Worm (Caenorhabditis elegans) whole organism, L3 larva: ENCODE measurements around the gene fbxa-64.

Experiments used
- R02D3.7 ChIP-seq: fragments of 150-350 bp; optimal IDR thresholded peaks from 2 replicates; lab custom pipeline; 2014; ENCODE audit warnings: missing biosample characterization, missing genetic modification characterization
- ZK546.5 ChIP-seq: sonication (generic microtip); optimal IDR thresholded peaks from 2 replicates; lab custom pipeline; 2017; ENCODE audit warnings: missing biosample characterization, missing genetic modification characterization
- aly-2 ChIP-seq: fragments of 150-350 bp; optimal IDR thresholded peaks from 2 replicates; lab custom pipeline; 2014; ENCODE audit warnings: missing biosample characterization, missing genetic modification characterization
- ama-1 ChIP-seq: fragments of 150-350 bp; optimal IDR thresholded peaks from 2 replicates; lab custom pipeline; 2018
- ceh-16 ChIP-seq: sonication (generic microtip); optimal IDR thresholded peaks from 2 replicates; lab custom pipeline; 2017; ENCODE audit warnings: missing biosample characterization, missing genetic modification characterization
- ceh-82 ChIP-seq: fragments of 150-350 bp; optimal IDR thresholded peaks from 2 replicates; lab custom pipeline; 2014; ENCODE audit warnings: missing biosample characterization, missing genetic modification characterization
- ceh-9 ChIP-seq: sonication (generic microtip); optimal IDR thresholded peaks from 2 replicates; lab custom pipeline; 2018; ENCODE audit warnings: missing biosample characterization, missing genetic modification characterization
- daf-12 ChIP-seq: fragments of 150-350 bp; optimal IDR thresholded peaks from 2 replicates; lab custom pipeline; 2014; ENCODE audit warnings: missing biosample characterization, missing genetic modification reagents, missing genetic modification characterization
- egl-27 ChIP-seq: sonication (generic microtip); optimal IDR thresholded peaks from 4 replicates; lab custom pipeline; 2017; ENCODE audit warnings: missing biosample characterization, missing genetic modification reagents, missing genetic modification characterization
- egl-5 ChIP-seq: fragments of 150-350 bp; optimal IDR thresholded peaks from 2 replicates; lab custom pipeline; 2017; ENCODE audit warnings: missing biosample characterization, missing genetic modification reagents, missing genetic modification characterization, inconsistent platforms
- elt-3 ChIP-seq, 3 experiments: fragments of 150-350 bp in 1 of 3; sonication (generic microtip) in 2 of 3; optimal IDR thresholded peaks; 2 replicates in 2 of 3; 4 replicates in 1 of 3; lab custom pipeline; 2014 to 2017; ENCODE audit warnings: missing biosample characterization in 3 of 3, missing genetic modification characterization in 3 of 3
- eor-1 ChIP-seq, 2 experiments: fragments of 150-350 bp; optimal IDR thresholded peaks; 2 replicates each; lab custom pipeline; 2014 to 2018; ENCODE audit warnings: missing biosample characterization in 2 of 2, missing genetic modification characterization in 2 of 2
- fkh-10 ChIP-seq: sonication (generic microtip); optimal IDR thresholded peaks from 2 replicates; lab custom pipeline; 2017; ENCODE audit warnings: missing biosample characterization, missing genetic modification reagents, missing genetic modification characterization
- fkh-2 ChIP-seq: fragments of 150-350 bp; optimal IDR thresholded peaks from 2 replicates; lab custom pipeline; 2014; ENCODE audit warnings: missing biosample characterization, missing genetic modification reagents, missing genetic modification characterization
- fos-1 ChIP-seq: fragments of 150-350 bp; optimal IDR thresholded peaks from 2 replicates; lab custom pipeline; 2014; ENCODE audit warnings: missing biosample characterization, missing genetic modification characterization
- hmg-11 ChIP-seq: sonication (generic microtip); optimal IDR thresholded peaks from 2 replicates; lab custom pipeline; 2016; ENCODE audit warnings: missing genetic modification characterization, missing compliant biosample characterization
- jun-1 ChIP-seq: fragments of 150-350 bp; optimal IDR thresholded peaks from 2 replicates; lab custom pipeline; 2014; ENCODE audit warnings: missing biosample characterization, missing genetic modification reagents, missing genetic modification characterization
- lin-15B ChIP-seq: fragments of 150-350 bp; optimal IDR thresholded peaks from 2 replicates; lab custom pipeline; 2014; ENCODE audit warnings: missing biosample characterization, missing genetic modification characterization
- lin-39 ChIP-seq: fragments of 150-350 bp; optimal IDR thresholded peaks from 2 replicates; lab custom pipeline; 2018; ENCODE audit warnings: missing biosample characterization, missing genetic modification reagents, missing genetic modification characterization
- lsy-12 ChIP-seq: sonication (generic microtip); optimal IDR thresholded peaks from 2 replicates; lab custom pipeline; 2016; ENCODE audit warnings: mild to moderate bottlenecking, missing genetic modification characterization, missing compliant biosample characterization
- nfya-1 ChIP-seq: sonication (generic microtip); optimal IDR thresholded peaks from 2 replicates; lab custom pipeline; 2017; ENCODE audit warnings: missing genetic modification characterization, mild to moderate bottlenecking, missing compliant biosample characterization, antibody characterized with exemption, moderate library complexity; ENCODE audit not compliant: insufficient read depth
- nhr-11 ChIP-seq: fragments of 150-350 bp; optimal IDR thresholded peaks from 2 replicates; lab custom pipeline; 2014; ENCODE audit warnings: missing biosample characterization, missing genetic modification characterization
- nhr-23 ChIP-seq: fragments of 150-350 bp; optimal IDR thresholded peaks from 2 replicates; lab custom pipeline; 2014; ENCODE audit warnings: missing biosample characterization, missing genetic modification reagents, missing genetic modification characterization
- nhr-237 ChIP-seq: fragments of 150-350 bp; optimal IDR thresholded peaks from 2 replicates; lab custom pipeline; 2014; ENCODE audit warnings: missing biosample characterization, missing genetic modification characterization
- nhr-25 ChIP-seq: sonication (generic microtip); optimal IDR thresholded peaks from 2 replicates; lab custom pipeline; 2017; ENCODE audit warnings: missing biosample characterization, missing genetic modification characterization
- nhr-28 ChIP-seq: fragments of 150-350 bp; optimal IDR thresholded peaks from 2 replicates; lab custom pipeline; 2014; ENCODE audit warnings: missing biosample characterization, missing genetic modification characterization
- nhr-43 ChIP-seq: sonication (generic microtip); optimal IDR thresholded peaks from 2 replicates; lab custom pipeline; 2016; ENCODE audit warnings: mild to moderate bottlenecking, missing genetic modification characterization, missing compliant biosample characterization; ENCODE audit not compliant: poor library complexity, severe bottlenecking
- nhr-67 ChIP-seq: fragments of 150-350 bp; optimal IDR thresholded peaks from 2 replicates; lab custom pipeline; 2014; ENCODE audit warnings: missing biosample characterization, missing genetic modification characterization
- nhr-76 ChIP-seq: fragments of 150-350 bp; sonication (generic microtip); optimal IDR thresholded peaks from 5 replicates; lab custom pipeline; 2014; ENCODE audit warnings: missing biosample characterization, missing genetic modification characterization
- nhr-77 ChIP-seq: fragments of 150-350 bp; optimal IDR thresholded peaks from 2 replicates; lab custom pipeline; 2014; ENCODE audit warnings: missing biosample characterization, missing genetic modification characterization
- pha-4 ChIP-seq: fragments of 150-350 bp; optimal IDR thresholded peaks from 2 replicates; lab custom pipeline; 2014; ENCODE audit warnings: missing biosample characterization, missing genetic modification reagents, missing genetic modification characterization
- pqm-1 ChIP-seq: fragments of 150-350 bp; optimal IDR thresholded peaks from 2 replicates; lab custom pipeline; 2017; ENCODE audit warnings: missing biosample characterization, missing genetic modification characterization, inconsistent platforms
- sea-2 ChIP-seq: fragments of 150-350 bp; sonication (generic microtip); optimal IDR thresholded peaks from 4 replicates; lab custom pipeline; 2014; ENCODE audit warnings: missing biosample characterization, missing genetic modification reagents, missing genetic modification characterization
- skn-1 ChIP-seq: fragments of 150-350 bp; optimal IDR thresholded peaks from 2 replicates; lab custom pipeline; 2014; ENCODE audit warnings: missing biosample characterization, missing genetic modification characterization
- snpc-4 ChIP-seq: fragments of 150-350 bp; optimal IDR thresholded peaks from 2 replicates; lab custom pipeline; 2014; ENCODE audit warnings: missing biosample characterization, missing genetic modification characterization
- tbx-2 ChIP-seq: sonication (generic microtip); optimal IDR thresholded peaks from 2 replicates; lab custom pipeline; 2016; ENCODE audit warnings: mild to moderate bottlenecking, missing genetic modification characterization, missing compliant biosample characterization
- zag-1 ChIP-seq: fragments of 150-350 bp; optimal IDR thresholded peaks from 2 replicates; lab custom pipeline; 2014; ENCODE audit warnings: missing biosample characterization, missing genetic modification characterization
- ztf-11 ChIP-seq: fragments of 150-350 bp; optimal IDR thresholded peaks from 2 replicates; lab custom pipeline; 2014; ENCODE audit warnings: missing biosample characterization, missing genetic modification characterization

fbxa-64 gene

ce11 chrV:3278101-3278639 lies at the start of gene fbxa-64:
Gene fbxa-64 (minus strand): TSS chrV:3278151.
- peak; percentile 29 for TF ChIP-seq hmg-11
- TF ChIP-seq ceh-82, result no peak

- TF ChIP-seq R02D3.7, result no peak
- no peak for TF ChIP-seq pha-4 (tag; lab: Kevin White, UChicago)
- TF ChIP-seq ceh-16, result no peak
- TF ChIP-seq tbx-2 (tag; lab: Kevin White, UChicago), result no peak
- no peak for TF ChIP-seq fkh-2 (tag; lab: Kevin White, UChicago)
These were observed 46.2 kb upstream of the fbxa-64 start, which contains the start of gene C17B7.8 for ce11 chrV:3324178-3324577. Gene C17B7.8 (minus strand): TSS chrV:3324278.

DNA sequence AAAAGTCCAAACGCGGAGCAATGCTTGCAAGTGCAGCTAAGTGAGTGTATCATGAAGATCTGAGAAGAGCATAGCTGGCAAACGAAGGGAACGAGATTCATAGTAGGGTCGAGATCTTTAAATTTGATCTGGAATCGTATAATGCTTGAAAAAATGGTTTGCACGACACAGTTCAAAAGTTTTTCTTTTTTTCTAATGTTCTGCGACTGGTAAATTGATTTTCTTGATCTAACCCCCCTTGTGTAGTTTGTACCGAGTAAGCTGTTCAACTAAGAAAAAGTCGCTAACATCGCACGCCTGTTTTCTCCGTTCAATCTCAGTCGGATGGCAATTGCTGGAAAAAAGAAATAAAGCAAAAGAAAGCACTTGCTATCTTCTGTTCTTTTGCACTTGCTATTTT lies 42.5 kb upstream of the fbxa-64 start, which contains the start of gene C17B7.14:
Gene C17B7.14 (minus strand): TSS at position 101 of the 400 bp plus-strand sequence.
- no peak for TF ChIP-seq lin-39 (tag; lab: Kevin White, UChicago)
- no peak for TF ChIP-seq ama-1 (lab: Kevin White, UChicago)
- no peak for TF ChIP-seq skn-1 (tag; lab: Kevin White, UChicago)
- no peak for TF ChIP-seq nhr-77 (tag; lab: Kevin White, UChicago)
- TF ChIP-seq egl-5 (tag; lab: Kevin White, UChicago), result no peak
- TF ChIP-seq pqm-1 (tag; lab: Kevin White, UChicago), result no peak
- TF ChIP-seq elt-3 (tag; optimal IDR thresholded peaks at IDR 0.05; lab: Kevin White, UChicago), result no peak
- no peak for TF ChIP-seq R02D3.7

DNA sequence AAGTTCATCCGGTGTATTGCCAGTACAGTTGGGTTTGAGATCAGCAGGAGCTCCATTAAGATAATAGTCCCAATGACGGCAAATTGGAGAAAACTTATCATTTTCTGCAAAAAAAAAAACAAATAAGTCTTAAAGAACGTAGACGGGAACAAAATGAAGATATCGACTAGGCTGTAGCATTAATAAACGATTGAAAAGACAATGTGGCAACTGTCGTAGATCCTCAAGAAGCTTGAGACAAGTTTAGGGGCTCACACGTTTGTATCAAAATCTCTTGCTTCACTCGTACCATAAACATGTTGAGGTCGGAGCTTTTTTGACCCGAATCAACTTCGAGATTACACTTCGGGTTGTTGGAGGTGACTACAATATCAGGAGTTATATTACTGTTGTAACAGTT lies 42.1 kb upstream of the fbxa-64 start, which contains the start of gene F35F10.14:
Gene F35F10.14 (minus strand): TSS at position 101 of the 400 bp plus-strand sequence.
- TF ChIP-seq daf-12 (tag; lab: Kevin White, UChicago), result no peak
- no peak for TF ChIP-seq ceh-16
- TF ChIP-seq snpc-4 (tag; lab: Kevin White, UChicago), result no peak
- TF ChIP-seq ceh-9 (tag; lab: Kevin White, UChicago), result no peak
- no peak for TF ChIP-seq lin-39 (tag; lab: Kevin White, UChicago)
- TF ChIP-seq sea-2 (GFP tag; lab: Kevin White, UChicago), result no peak
- no peak for TF ChIP-seq nhr-237
- no peak for TF ChIP-seq lin-15B (tag; lab: Kevin White, UChicago)
- TF ChIP-seq aly-2, result no peak
- no peak for TF ChIP-seq jun-1 (tag; lab: Kevin White, UChicago)
- no peak for TF ChIP-seq lsy-12

DNA sequence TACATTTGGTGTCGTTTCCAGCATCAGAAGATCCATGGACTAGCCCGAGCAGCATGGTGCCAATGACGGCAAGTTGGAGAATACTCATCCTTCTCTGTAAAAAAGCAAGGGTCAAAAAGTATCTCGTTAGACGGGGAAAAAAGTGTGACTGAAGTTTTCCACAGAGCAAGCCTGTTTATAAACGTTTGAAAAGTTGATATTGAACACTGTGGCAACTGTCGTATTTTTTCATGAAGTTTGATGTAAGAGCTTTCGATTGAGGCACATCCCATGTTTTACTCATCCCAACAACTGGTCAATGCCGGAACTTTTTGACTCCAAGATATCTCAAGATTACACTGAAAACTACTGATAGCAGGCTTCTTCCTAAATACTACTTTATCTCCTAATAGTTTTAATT lies 41.0 kb upstream of the fbxa-64 start, which contains the start of gene F35F10.13:
Gene F35F10.13 (minus strand): TSS at position 101 of the 400 bp plus-strand sequence.
- TF ChIP-seq egl-5 (tag; lab: Kevin White, UChicago), result no peak

- TF ChIP-seq pqm-1 (tag; lab: Kevin White, UChicago), result no peak
- no peak for TF ChIP-seq pha-4 (tag; lab: Kevin White, UChicago)
- TF ChIP-seq fos-1, result no peak
- TF ChIP-seq nhr-76 (tag; lab: Kevin White, UChicago), result no peak
- TF ChIP-seq ceh-82, result no peak
- TF ChIP-seq lsy-12, result no peak
These were observed 38.2 kb upstream of the fbxa-64 start, which contains the start of gene F35F10.1 for ce11 chrV:3316108-3316507. Gene F35F10.1 (plus strand): TSS chrV:3316307.

DNA sequence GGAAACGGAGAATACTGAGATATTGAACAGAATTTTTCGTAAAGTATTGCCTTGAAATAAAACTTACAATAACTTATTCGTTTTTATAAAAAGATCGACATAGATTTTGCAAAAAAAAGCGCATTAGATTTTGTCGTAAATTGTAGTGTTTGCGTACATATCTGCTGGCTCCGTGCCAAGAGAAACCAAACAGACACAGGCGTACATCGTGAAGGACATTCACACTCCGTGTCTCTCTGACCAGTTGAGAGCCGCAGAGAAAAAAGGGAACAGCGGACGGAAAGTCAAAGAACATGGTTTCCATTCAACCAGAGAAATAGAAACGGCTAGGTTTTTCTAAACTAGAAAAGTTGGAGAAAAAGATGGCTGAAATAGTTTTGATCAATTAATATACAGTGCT lies 37.4 kb upstream of the fbxa-64 start, which contains the start of gene arrd-19:
Gene arrd-19 (minus strand): TSS at position 209 of the 400 bp plus-strand sequence.
- peak; percentile 11 for TF ChIP-seq pqm-1 (tag; lab: Kevin White, UChicago)
- no peak for TF ChIP-seq nhr-11
- TF ChIP-seq R02D3.7, result no peak
- TF ChIP-seq lsy-12, result no peak
- TF ChIP-seq nhr-23 (tag; lab: Kevin White, UChicago), result peak; percentile 85
- no peak for TF ChIP-seq ztf-11 (tag; lab: Kevin White, UChicago)
- TF ChIP-seq ceh-82, result no peak
- peak; percentile 38 for TF ChIP-seq tbx-2 (tag; lab: Kevin White, UChicago)
- TF ChIP-seq nhr-43, result peak; percentile 72
- no peak for TF ChIP-seq zag-1 (tag; lab: Kevin White, UChicago)
- TF ChIP-seq skn-1 (tag; lab: Kevin White, UChicago), result no peak
- peak; percentile 60 for TF ChIP-seq lin-39 (tag; lab: Kevin White, UChicago)
- TF ChIP-seq nhr-28 (tag; lab: Kevin White, UChicago), result no peak
- TF ChIP-seq nfya-1 (tag; lab: Kevin White, UChicago), result peak; percentile 83
- peak; percentile 84 for TF ChIP-seq hmg-11
- peak; percentile 45 for TF ChIP-seq snpc-4 (tag; lab: Kevin White, UChicago)
- TF ChIP-seq elt-3 (tag; optimal IDR thresholded peaks at IDR 0.05; lab: Kevin White, UChicago), result peak in 1 of 3 experiments; percentile 39
- no peak for TF ChIP-seq egl-27 (tag; lab: Kevin White, UChicago)
- no peak for TF ChIP-seq fkh-10 (GFP tag; lab: Kevin White, UChicago)
- no peak for TF ChIP-seq ZK546.5 (tag; lab: Kevin White, UChicago)
- no peak for TF ChIP-seq nhr-77 (tag; lab: Kevin White, UChicago)
- TF ChIP-seq eor-1 (tag; optimal IDR thresholded peaks at IDR 0.05; lab: Kevin White, UChicago), result no peak
- no peak for TF ChIP-seq nhr-67 (tag; lab: Kevin White, UChicago)
- no peak for TF ChIP-seq sea-2 (GFP tag; lab: Kevin White, UChicago)
- no peak for TF ChIP-seq ceh-9 (tag; lab: Kevin White, UChicago)
- no peak for TF ChIP-seq fkh-2 (tag; lab: Kevin White, UChicago)
- TF ChIP-seq jun-1 (tag; lab: Kevin White, UChicago), result peak; percentile 13
- peak; percentile 92 for TF ChIP-seq nhr-25
- no peak for TF ChIP-seq aly-2
